Fruit fly (Drosophila melanogaster) whole organism: ENCODE data around the gene Hsp22.

ENCODE experiments used
- CG8478 ChIP-seq: fragments of >200 bp; optimal IDR thresholded peaks from 2 replicates; lab custom pipeline; 2018; ENCODE audit warnings: inconsistent platforms
- Dll ChIP-seq: fragments of >200 bp; optimal IDR thresholded peaks from 2 replicates; lab custom pipeline; 2017
- EcR ChIP-seq, 2 experiments: fragments of >200 bp; optimal IDR thresholded peaks; 2 replicates each; lab custom pipeline; 2017; ENCODE audit warnings: missing biosample characterization in 2 of 2, missing genetic modification characterization in 2 of 2, missing genetic modification reagents in 2 of 2
- usp ChIP-seq: fragments of >200 bp; optimal IDR thresholded peaks from 2 replicates; lab custom pipeline; 2017; ENCODE audit warnings: missing biosample characterization, missing genetic modification characterization, mixed read lengths

DNA sequence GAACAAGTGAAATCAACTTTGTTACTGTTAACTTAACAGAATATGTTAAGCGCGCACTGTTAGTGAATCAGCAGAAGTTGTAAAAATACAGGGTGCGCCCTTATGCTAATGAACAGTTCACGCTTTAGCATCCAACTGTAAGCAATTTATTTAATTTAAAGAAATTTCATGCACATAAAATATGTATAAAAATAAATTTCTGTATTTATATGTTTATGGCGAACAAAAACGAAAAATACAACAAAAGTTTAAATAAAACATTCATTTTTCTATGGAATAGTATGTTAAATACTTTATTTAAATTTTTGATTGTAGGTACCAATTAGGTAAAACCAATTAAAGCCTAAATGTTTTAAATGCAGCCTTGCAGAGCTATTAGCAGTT, 51.8 kb downstream of the Hsp22 start:
- no peak for TF ChIP-seq EcR (GFP tag; optimal IDR thresholded peaks at IDR 0.05; lab: Kevin White, UChicago)
- no peak for TF ChIP-seq usp (GFP tag; lab: Kevin White, UChicago)
- TF ChIP-seq Dll = no peak
- TF ChIP-seq CG8478 (lab: Kevin White, UChicago) = no peak
